Worm (Caenorhabditis elegans) whole organism, late embryonic: ENCODE measurements around the gene C50D2.1.
A peak's percentile ranks its signal among the peaks of the same experiment; 100 is the strongest.

Experiments
- C38D4.7 ChIP-seq: fragments of 200-800 bp; sonication (Bioruptor generic); optimal IDR thresholded peaks from 2 replicates; lab custom pipeline; 2018; ENCODE audit warnings: mild to moderate bottlenecking, missing genetic modification characterization, moderate library complexity, missing compliant biosample characterization
- F13H6.1 ChIP-seq: sonication (generic microtip); optimal IDR thresholded peaks from 2 replicates; lab custom pipeline; 2016; ENCODE audit warnings: missing genetic modification characterization, missing compliant biosample characterization
- K09A11.1 ChIP-seq: sonication (generic microtip); optimal IDR thresholded peaks from 2 replicates; lab custom pipeline; 2017; ENCODE audit warnings: antibody characterized with exemption, mild to moderate bottlenecking, missing genetic modification characterization, missing compliant biosample characterization; ENCODE audit not compliant: insufficient read depth
- T23F11.4 ChIP-seq: fragments of 200-800 bp; sonication (Bioruptor generic); optimal IDR thresholded peaks from 2 replicates; lab custom pipeline; 2018; ENCODE audit warnings: mild to moderate bottlenecking, missing genetic modification characterization, missing compliant biosample characterization
- Y22D7AL.16 ChIP-seq: sonication (generic microtip); optimal IDR thresholded peaks from 2 replicates; lab custom pipeline; 2016; ENCODE audit warnings: missing genetic modification characterization, missing compliant biosample characterization
- ama-1 ChIP-seq: fragments of 150-350 bp; optimal IDR thresholded peaks from 2 replicates; lab custom pipeline; 2014
- ceh-18 ChIP-seq: sonication (generic microtip); optimal IDR thresholded peaks from 2 replicates; lab custom pipeline; 2016; ENCODE audit warnings: missing genetic modification characterization, missing compliant biosample characterization
- ceh-19 ChIP-seq: fragments of 200-800 bp; sonication (Bioruptor generic); optimal IDR thresholded peaks from 2 replicates; lab custom pipeline; 2018; ENCODE audit warnings: mild to moderate bottlenecking, missing genetic modification characterization, missing compliant biosample characterization
- ceh-30 ChIP-seq: fragments of 150-350 bp; optimal IDR thresholded peaks from 2 replicates; lab custom pipeline; 2014; ENCODE audit warnings: missing biosample characterization, missing genetic modification characterization
- ceh-31 ChIP-seq: sonication (generic microtip); optimal IDR thresholded peaks from 2 replicates; lab custom pipeline; 2016; ENCODE audit warnings: missing genetic modification characterization, missing compliant biosample characterization
- ceh-34 ChIP-seq: sonication (generic microtip); optimal IDR thresholded peaks from 2 replicates; lab custom pipeline; 2016; ENCODE audit warnings: mild to moderate bottlenecking, missing genetic modification characterization, missing compliant biosample characterization
- ceh-45 ChIP-seq: fragments of 200-800 bp; sonication (Bioruptor generic); IDR thresholded peaks from 2 replicates; pipeline ENCODE4 v1.3.6; 2022; ENCODE audit warnings: missing genetic modification reagents, missing genetic modification characterization, missing compliant biosample characterization
- ceh-6 ChIP-seq: fragments of 200-800 bp; sonication (Bioruptor generic); optimal IDR thresholded peaks from 2 replicates; lab custom pipeline; 2018; ENCODE audit warnings: mild to moderate bottlenecking, missing genetic modification characterization, missing compliant biosample characterization
- elt-2 ChIP-seq: sonication (generic microtip); optimal IDR thresholded peaks from 2 replicates; lab custom pipeline; 2016; ENCODE audit warnings: missing genetic modification reagents, missing genetic modification characterization, missing compliant biosample characterization
- elt-4 ChIP-seq: sonication (generic microtip); optimal IDR thresholded peaks from 2 replicates; lab custom pipeline; 2016; ENCODE audit warnings: missing genetic modification characterization, missing compliant biosample characterization
- ets-4 ChIP-seq: sonication (generic microtip); optimal IDR thresholded peaks from 2 replicates; lab custom pipeline; 2016; ENCODE audit warnings: missing genetic modification characterization, missing compliant biosample characterization
- eyg-1 ChIP-seq: sonication (generic microtip); optimal IDR thresholded peaks from 2 replicates; lab custom pipeline; 2016; ENCODE audit warnings: missing genotype, missing genetic modification characterization, missing compliant biosample characterization
- fax-1 ChIP-seq: sonication (generic microtip); optimal IDR thresholded peaks from 2 replicates; lab custom pipeline; 2016; ENCODE audit warnings: missing genotype, missing genetic modification characterization, missing compliant biosample characterization
- fkh-10 ChIP-seq: fragments of 150-350 bp; optimal IDR thresholded peaks from 2 replicates; lab custom pipeline; 2014; ENCODE audit warnings: missing biosample characterization, missing genetic modification reagents, missing genetic modification characterization
- fkh-6 ChIP-seq: sonication (generic microtip); optimal IDR thresholded peaks from 2 replicates; lab custom pipeline; 2016; ENCODE audit warnings: missing genetic modification characterization, missing compliant biosample characterization
- gmeb-2 ChIP-seq: sonication (generic microtip); optimal IDR thresholded peaks from 2 replicates; lab custom pipeline; 2016; ENCODE audit warnings: missing genetic modification characterization, inconsistent platforms, missing compliant biosample characterization
- hlh-13 ChIP-seq: fragments of 200-800 bp; sonication (Bioruptor generic); optimal IDR thresholded peaks from 2 replicates; lab custom pipeline; 2018; ENCODE audit warnings: mild to moderate bottlenecking, missing genetic modification characterization, missing compliant biosample characterization
- hlh-15 ChIP-seq: sonication (generic microtip); optimal IDR thresholded peaks from 2 replicates; lab custom pipeline; 2016; ENCODE audit warnings: missing genetic modification characterization, missing compliant biosample characterization
- hlh-30 ChIP-seq: sonication (generic microtip); optimal IDR thresholded peaks from 2 replicates; lab custom pipeline; 2017; ENCODE audit warnings: antibody characterized with exemption, missing genetic modification characterization, missing compliant biosample characterization; ENCODE audit not compliant: insufficient read depth
- hlh-6 ChIP-seq: sonication (generic microtip); optimal IDR thresholded peaks from 2 replicates; lab custom pipeline; 2016; ENCODE audit warnings: missing genotype, missing genetic modification characterization, missing compliant biosample characterization
- hlh-8 ChIP-seq: sonication (generic microtip); optimal IDR thresholded peaks from 2 replicates; lab custom pipeline; 2016; ENCODE audit warnings: missing genotype, missing genetic modification characterization, missing compliant biosample characterization
- lin-11 ChIP-seq: fragments of 200-800 bp; sonication (Bioruptor generic); optimal IDR thresholded peaks from 2 replicates; lab custom pipeline; 2018; ENCODE audit warnings: mild to moderate bottlenecking, missing genetic modification characterization, missing compliant biosample characterization
- madf-2 ChIP-seq: sonication (generic microtip); optimal IDR thresholded peaks from 2 replicates; lab custom pipeline; 2017; ENCODE audit warnings: missing genetic modification characterization, missing compliant biosample characterization
- nfya-1 ChIP-seq: sonication (generic microtip); optimal IDR thresholded peaks from 2 replicates; lab custom pipeline; 2017; ENCODE audit warnings: missing genetic modification characterization, mild to moderate bottlenecking, missing compliant biosample characterization, antibody characterized with exemption, moderate library complexity
- nhr-232 ChIP-seq: sonication (generic microtip); optimal IDR thresholded peaks from 2 replicates; lab custom pipeline; 2016; ENCODE audit warnings: missing genetic modification characterization, missing compliant biosample characterization
- npax-4 ChIP-seq: sonication (generic microtip); optimal IDR thresholded peaks from 2 replicates; lab custom pipeline; 2016; ENCODE audit warnings: missing genetic modification characterization, missing compliant biosample characterization
- pag-3 ChIP-seq: sonication (generic microtip); optimal IDR thresholded peaks from 2 replicates; lab custom pipeline; 2016; ENCODE audit warnings: missing compliant biosample characterization, missing genetic modification characterization, borderline replicate concordance
- pat-9 ChIP-seq: fragments of 200-800 bp; sonication (Bioruptor generic); optimal IDR thresholded peaks from 2 replicates; lab custom pipeline; 2018; ENCODE audit warnings: mild to moderate bottlenecking, missing genetic modification characterization, moderate library complexity, missing compliant biosample characterization
- pha-2 ChIP-seq: sonication (generic microtip); optimal IDR thresholded peaks from 2 replicates; lab custom pipeline; 2017; ENCODE audit warnings: mild to moderate bottlenecking, missing genetic modification characterization, missing compliant biosample characterization
- pha-4 ChIP-seq: fragments of 150-350 bp; optimal IDR thresholded peaks from 2 replicates; lab custom pipeline; 2018; ENCODE audit warnings: missing biosample characterization, missing genetic modification reagents, missing genetic modification characterization
- pqm-1 ChIP-seq: sonication (generic microtip); optimal IDR thresholded peaks from 2 replicates; lab custom pipeline; 2016; ENCODE audit warnings: missing genetic modification characterization, missing compliant biosample characterization
- pros-1 ChIP-seq: fragments of 150-350 bp; optimal IDR thresholded peaks from 2 replicates; lab custom pipeline; 2014; ENCODE audit warnings: missing biosample characterization, missing genetic modification reagents, missing genetic modification characterization
- rnt-1 ChIP-seq: sonication (generic microtip); optimal IDR thresholded peaks from 2 replicates; lab custom pipeline; 2016; ENCODE audit warnings: missing genetic modification characterization, missing compliant biosample characterization
- sox-2 ChIP-seq: fragments of 200-800 bp; sonication (Bioruptor generic); IDR thresholded peaks from 2 replicates; pipeline ENCODE4 v1.3.6; 2022; ENCODE audit warnings: missing genetic modification reagents, missing genetic modification characterization, missing compliant biosample characterization
- sox-4 ChIP-seq: sonication (generic microtip); optimal IDR thresholded peaks from 2 replicates; lab custom pipeline; 2017; ENCODE audit warnings: mild to moderate bottlenecking, missing genetic modification characterization, inconsistent platforms, missing compliant biosample characterization
- syd-9 ChIP-seq: sonication (generic microtip); optimal IDR thresholded peaks from 2 replicates; lab custom pipeline; 2016; ENCODE audit warnings: mild to moderate bottlenecking, missing genetic modification characterization, moderate library complexity, missing compliant biosample characterization
- tbx-2 ChIP-seq: sonication (generic microtip); optimal IDR thresholded peaks from 2 replicates; lab custom pipeline; 2016; ENCODE audit warnings: missing genetic modification characterization, missing compliant biosample characterization
- tbx-7 ChIP-seq: sonication (generic microtip); optimal IDR thresholded peaks from 2 replicates; lab custom pipeline; 2016; ENCODE audit warnings: missing genotype, missing genetic modification characterization, missing compliant biosample characterization
- unc-3 ChIP-seq, 2 experiments: fragments of 200-800 bp in 1 of 2; sonication (Bioruptor generic) in 1 of 2; sonication (generic microtip) in 1 of 2; conservative IDR thresholded peaks in 1 of 2; optimal IDR thresholded peaks in 1 of 2; 2 replicates each; pipeline versions ENCODE4 v1.3.6 to Lab custom; 2016 to 2022; ENCODE audit warnings: missing compliant biosample characterization in 2 of 2, missing genetic modification characterization in 2 of 2, missing genetic modification reagents in 1 of 2
- unc-55 ChIP-seq: sonication (generic microtip); optimal IDR thresholded peaks from 2 replicates; lab custom pipeline; 2017; ENCODE audit warnings: missing biosample characterization, missing genetic modification reagents, missing genetic modification characterization
- zip-5 ChIP-seq: sonication (generic microtip); optimal IDR thresholded peaks from 2 replicates; lab custom pipeline; 2016; ENCODE audit warnings: missing genetic modification characterization, missing compliant biosample characterization
- ztf-16 ChIP-seq: sonication (generic microtip); optimal IDR thresholded peaks from 2 replicates; lab custom pipeline; 2017; ENCODE audit warnings: missing genetic modification characterization, missing compliant biosample characterization

The C50D2.1 gene

DNA sequence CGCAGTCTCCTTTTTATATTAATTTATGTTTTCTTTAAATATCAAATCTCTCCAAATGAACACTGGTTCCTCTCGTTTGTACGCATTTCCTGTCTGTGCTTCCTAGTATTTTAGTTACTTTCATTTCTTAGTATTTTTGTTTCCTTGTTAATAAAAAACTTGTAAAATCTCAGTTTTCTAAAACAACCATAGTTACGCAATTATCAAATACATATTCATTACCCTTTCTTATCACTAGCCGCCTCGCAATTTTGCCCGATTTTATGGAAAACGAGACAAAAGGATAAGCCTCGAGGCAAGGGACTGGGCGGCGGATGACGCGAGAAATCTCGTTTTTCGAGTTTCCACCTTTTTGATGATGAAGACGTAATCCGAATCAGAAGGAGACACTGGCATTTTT, at the start of gene C50D2.1:
Gene C50D2.1 (plus strand): TSS at position 301 of the 400 bp plus-strand sequence.
- TF ChIP-seq pat-9 (tag; lab: Kevin White, UChicago) (no peak), pha-4 (no peak)

ce11 chrII:65484-65883, 45.9 kb upstream of the C50D2.1 start:
- TF ChIP-seq pha-4 (no peak), sox-2 (GFP tag; lab: Robert Waterston, UW) (no peak), eyg-1 (no peak), nhr-232 (tag; lab: Kevin White, UChicago) (no peak), pros-1 (tag; lab: Kevin White, UChicago) (no peak), tbx-2 (no peak), madf-2 (tag; lab: Kevin White, UChicago) (no peak), K09A11.1 (tag; lab: Kevin White, UChicago) (no peak)

DNA sequence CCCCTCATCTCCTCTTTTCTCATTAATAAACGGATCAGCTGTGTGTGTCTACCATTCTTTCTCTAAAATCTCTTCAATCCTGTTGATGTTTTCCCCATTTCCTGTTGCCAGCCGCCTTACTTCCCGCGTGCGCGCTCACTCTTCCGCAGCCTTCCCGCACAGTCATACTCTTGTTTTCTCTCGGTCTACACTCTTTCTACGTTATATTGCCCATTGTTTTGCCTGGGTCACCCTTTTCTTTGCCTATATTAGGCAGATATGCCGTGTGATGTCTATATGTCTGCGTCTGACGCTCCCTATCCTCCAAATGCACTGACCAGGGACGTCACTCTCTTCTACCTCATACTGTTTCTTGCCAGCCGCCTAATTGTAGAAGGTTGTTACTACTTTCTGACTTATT, 45.0 kb upstream of the C50D2.1 start:
- TF ChIP-seq nhr-232 (tag; lab: Kevin White, UChicago) (no peak), pha-4 (no peak), fkh-10 (GFP tag; lab: Kevin White, UChicago) (no peak), hlh-15 (tag; lab: Kevin White, UChicago) (no peak), ceh-45 (GFP tag; lab: Robert Waterston, UW) (no peak), npax-4 (tag; lab: Kevin White, UChicago) (no peak), pros-1 (tag; lab: Kevin White, UChicago) (peak; percentile 83), pqm-1 (tag; lab: Kevin White, UChicago) (peak; percentile 3), C38D4.7 (GFP tag; lab: Kevin White, UChicago) (no peak), ets-4 (tag; lab: Kevin White, UChicago) (peak; percentile 75), elt-2 (tag; lab: Kevin White, UChicago) (peak; percentile 39), nfya-1 (tag; lab: Kevin White, UChicago) (peak; percentile 48), F13H6.1 (no peak), pag-3 (no peak), tbx-7 (tag; lab: Kevin White, UChicago) (peak; percentile 38), elt-4 (tag; lab: Kevin White, UChicago) (no peak), fax-1 (tag; lab: Kevin White, UChicago) (no peak), K09A11.1 (tag; lab: Kevin White, UChicago) (no peak), syd-9 (peak; percentile 17), sox-4 (tag; lab: Kevin White, UChicago) (no peak), gmeb-2 (no peak), fkh-6 (tag; lab: Kevin White, UChicago) (no peak), sox-2 (GFP tag; lab: Robert Waterston, UW) (peak; percentile 67), ceh-31 (tag; lab: Kevin White, UChicago) (peak; percentile 79), tbx-2 (peak; percentile 84), T23F11.4 (no peak), pat-9 (tag; lab: Kevin White, UChicago) (no peak), ama-1 (lab: Kevin White, UChicago) (no peak), unc-3 (GFP tag; conservative IDR thresholded peaks at IDR 0.05; lab: Robert Waterston, UW) (no peak), unc-3 (tag; optimal IDR thresholded peaks at IDR 0.05; lab: Kevin White, UChicago) (no peak), zip-5 (no peak), ceh-18 (tag; lab: Kevin White, UChicago) (peak; percentile 34), hlh-30 (tag; lab: Kevin White, UChicago) (peak; percentile 84), hlh-8 (tag; lab: Kevin White, UChicago) (peak; percentile 76), ceh-6 (GFP tag; lab: Kevin White, UChicago) (no peak), ztf-16 (tag; lab: Kevin White, UChicago) (no peak), ceh-19 (GFP tag; lab: Kevin White, UChicago) (no peak), rnt-1 (tag; lab: Kevin White, UChicago) (peak; percentile 31), lin-11 (no peak), hlh-6 (tag; lab: Kevin White, UChicago) (no peak), unc-55 (GFP tag; lab: Kevin White, UChicago) (peak; percentile 69), ceh-30 (tag; lab: Kevin White, UChicago) (peak; percentile 63), pha-2 (tag; lab: Kevin White, UChicago) (peak; percentile 1), madf-2 (tag; lab: Kevin White, UChicago) (peak; percentile 46), hlh-13 (GFP tag; lab: Kevin White, UChicago) (no peak), ceh-34 (tag; lab: Kevin White, UChicago) (peak; percentile 63), Y22D7AL.16 (tag; lab: Kevin White, UChicago) (no peak)
